Fruit fly (Drosophila melanogaster) whole organism, embryonic: ENCODE data around the gene CG46304.
A peak's percentile ranks its signal among the peaks of the same experiment; 100 is the strongest.

Experiments
- ATbp ChIP-seq: fragments of 200-800 bp; sonication (Bioruptor generic); optimal IDR thresholded peaks from 2 replicates; lab custom pipeline; 2017; ENCODE audit warnings: missing biosample characterization, mild to moderate bottlenecking, missing genetic modification characterization, missing genetic modification reagents
- B-H1 ChIP-seq: fragments of 200-800 bp; sonication (Bioruptor generic); IDR thresholded peaks from 3 replicates; pipeline ENCODE4 v1.3.6; 2022; ENCODE audit warnings: missing biosample characterization, missing genetic modification characterization
- B-H2 ChIP-seq: fragments of 200-800 bp; sonication (Bioruptor generic); optimal IDR thresholded peaks from 2 replicates; lab custom pipeline; 2018; ENCODE audit warnings: missing biosample characterization, mild to moderate bottlenecking, missing genetic modification characterization
- CG10147 ChIP-seq: fragments of 200-800 bp; sonication (Bioruptor generic); optimal IDR thresholded peaks from 2 replicates; lab custom pipeline; 2019; ENCODE audit warnings: missing biosample characterization, mild to moderate bottlenecking, missing genetic modification characterization, moderate library complexity
- CG10959 ChIP-seq: fragments of 200-800 bp; sonication (Bioruptor generic); IDR thresholded peaks from 2 replicates; pipeline ENCODE4 v1.3.6; 2022; ENCODE audit warnings: missing biosample characterization, missing genetic modification characterization
- CG12071 ChIP-seq: fragments of 200-800 bp; sonication (Bioruptor generic); optimal IDR thresholded peaks from 3 replicates; lab custom pipeline; 2018; ENCODE audit warnings: missing biosample characterization, mild to moderate bottlenecking, missing genetic modification characterization
- CG12769 ChIP-seq: fragments of 200-800 bp; sonication (Bioruptor generic); optimal IDR thresholded peaks from 2 replicates; lab custom pipeline; 2019; ENCODE audit warnings: missing biosample characterization, mild to moderate bottlenecking, missing genetic modification characterization, moderate library complexity
- CG14014 ChIP-seq: fragments of 200-800 bp; sonication (Bioruptor generic); IDR thresholded peaks from 2 replicates; pipeline ENCODE4 v1.3.6; 2022; ENCODE audit warnings: missing biosample characterization, missing genetic modification characterization
- CG1603 ChIP-seq: fragments of 200-800 bp; sonication (Bioruptor generic); optimal IDR thresholded peaks from 2 replicates; lab custom pipeline; 2019; ENCODE audit warnings: missing biosample characterization, mild to moderate bottlenecking, missing genetic modification characterization, moderate library complexity
- CG17361 ChIP-seq: fragments of 200-800 bp; sonication (Bioruptor generic); IDR thresholded peaks from 3 replicates; pipeline ENCODE4 v1.3.6; 2022; ENCODE audit warnings: missing biosample characterization, missing genetic modification characterization
- CG1832 ChIP-seq: fragments of 200-800 bp; sonication (Bioruptor generic); optimal IDR thresholded peaks from 2 replicates; lab custom pipeline; 2017; ENCODE audit warnings: missing biosample characterization, mild to moderate bottlenecking, missing genetic modification characterization, inconsistent platforms
- CG2202 ChIP-seq: fragments of 200-800 bp; sonication (Bioruptor generic); optimal IDR thresholded peaks from 2 replicates; lab custom pipeline; 2018; ENCODE audit warnings: missing biosample characterization, mild to moderate bottlenecking, missing genetic modification characterization
- CG32767 ChIP-seq: fragments of 200-800 bp; sonication (Bioruptor generic); IDR thresholded peaks from 2 replicates; pipeline ENCODE4 v1.3.6; 2022; ENCODE audit warnings: missing biosample characterization, missing genetic modification characterization
- CG3281 ChIP-seq: fragments of 200-800 bp; sonication (Bioruptor generic); optimal IDR thresholded peaks from 3 replicates; lab custom pipeline; 2017; ENCODE audit warnings: missing biosample characterization, mild to moderate bottlenecking, missing genetic modification characterization
- CG5245 ChIP-seq: fragments of 200-800 bp; sonication (Bioruptor generic); optimal IDR thresholded peaks from 3 replicates; lab custom pipeline; 2016; ENCODE audit warnings: missing biosample characterization, missing genetic modification characterization
- CG8388 ChIP-seq: fragments of 200-800 bp; sonication (Bioruptor generic); optimal IDR thresholded peaks from 2 replicates; lab custom pipeline; 2019; ENCODE audit warnings: missing biosample characterization, mild to moderate bottlenecking, missing genetic modification characterization, moderate library complexity
- Dbx ChIP-seq: fragments of 200-800 bp; sonication (Bioruptor generic); IDR thresholded peaks from 3 replicates; pipeline ENCODE4 v1.3.6; 2022; ENCODE audit warnings: missing biosample characterization, missing genetic modification characterization
- Deaf1 ChIP-seq: fragments of 200-800 bp; optimal IDR thresholded peaks from 3 replicates; lab custom pipeline; 2019; ENCODE audit warnings: missing biosample characterization, mild to moderate bottlenecking, missing genetic modification characterization, moderate library complexity
- Dek ChIP-seq: fragments of 200-800 bp; sonication (Bioruptor generic); optimal IDR thresholded peaks from 3 replicates; lab custom pipeline; 2019; ENCODE audit warnings: missing biosample characterization, mild to moderate bottlenecking, missing genetic modification characterization, moderate library complexity
- Ets65A ChIP-seq: fragments of 200-800 bp; sonication (Bioruptor generic); peaks from one replicate; lab custom pipeline; 2016; ENCODE audit warnings: missing biosample characterization, missing genetic modification characterization
- Ets97D ChIP-seq: fragments of 200-800 bp; sonication (Bioruptor generic); optimal IDR thresholded peaks from 3 replicates; lab custom pipeline; 2016; ENCODE audit warnings: missing biosample characterization, missing genetic modification characterization
- GATAe ChIP-seq: fragments of 200-800 bp; sonication (Bioruptor generic); conservative IDR thresholded peaks from 2 replicates; pipeline ENCODE4 v1.3.6; 2022; ENCODE audit warnings: missing biosample characterization, missing genetic modification characterization
- H2.0 ChIP-seq: fragments of 200-800 bp; sonication (Bioruptor generic); IDR thresholded peaks from 2 replicates; pipeline ENCODE4 v1.3.6; 2022; ENCODE audit warnings: missing biosample characterization, missing genetic modification characterization
- Med ChIP-seq: fragments of 200-800 bp; sonication (Bioruptor generic); peaks from one replicate; lab custom pipeline; 2016; ENCODE audit warnings: missing biosample characterization, missing genetic modification characterization, mild to moderate bottlenecking, inconsistent platforms, moderate library complexity
- Usf ChIP-seq: fragments of 200-800 bp; sonication (Bioruptor generic); optimal IDR thresholded peaks from 2 replicates; lab custom pipeline; 2017; ENCODE audit warnings: missing genotype, missing biosample characterization, missing genetic modification characterization
- YL-1 ChIP-seq: fragments of 200-800 bp; sonication (Bioruptor generic); optimal IDR thresholded peaks from 3 replicates; lab custom pipeline; 2017; ENCODE audit warnings: missing biosample characterization, mild to moderate bottlenecking, missing genetic modification characterization
- bbx ChIP-seq: fragments of 200-800 bp; sonication (Bioruptor generic); IDR thresholded peaks from 2 replicates; pipeline ENCODE4 v1.3.6; 2022; ENCODE audit warnings: missing biosample characterization, missing genetic modification characterization; ENCODE audit not compliant: partially characterized antibody
- bsh ChIP-seq, 2 experiments: fragments of 200-800 bp; sonication (Bioruptor generic); optimal IDR thresholded peaks; 2 replicates each; lab custom pipeline; 2017 to 2018; ENCODE audit warnings: mild to moderate bottlenecking in 2 of 2, missing biosample characterization in 2 of 2, missing genetic modification characterization in 2 of 2, moderate library complexity in 1 of 2
- chinmo ChIP-seq: fragments of 200-800 bp; sonication (Bioruptor generic); IDR thresholded peaks from 4 replicates; pipeline ENCODE4 v1.3.6; 2022; ENCODE audit warnings: missing biosample characterization, missing genetic modification characterization; ENCODE audit not compliant: partially characterized antibody
- crol ChIP-seq: fragments of 200-800 bp; sonication (Bioruptor generic); IDR thresholded peaks from 2 replicates; pipeline ENCODE4 v1.3.6; 2022; ENCODE audit warnings: missing biosample characterization, missing genetic modification characterization
- eyg ChIP-seq: fragments of 200-800 bp; sonication (Bioruptor generic); optimal IDR thresholded peaks from 3 replicates; lab custom pipeline; 2016; ENCODE audit warnings: missing biosample characterization, missing genetic modification characterization
- gem ChIP-seq: fragments of 200-800 bp; sonication (Bioruptor generic); optimal IDR thresholded peaks from 2 replicates; lab custom pipeline; 2019; ENCODE audit warnings: missing biosample characterization, mild to moderate bottlenecking, missing genetic modification characterization, moderate library complexity
- gt ChIP-seq: fragments of 200-800 bp; sonication (Bioruptor generic); IDR thresholded peaks from 2 replicates; pipeline ENCODE4 v1.3.6; 2022; ENCODE audit warnings: missing biosample characterization, missing genetic modification characterization
- kah ChIP-seq: fragments of 200-800 bp; sonication (Bioruptor generic); optimal IDR thresholded peaks from 2 replicates; lab custom pipeline; 2018; ENCODE audit warnings: missing biosample characterization, mild to moderate bottlenecking, missing genetic modification characterization
- kni ChIP-seq: fragments of 200-800 bp; sonication (Bioruptor generic); optimal IDR thresholded peaks from 3 replicates; lab custom pipeline; 2017; ENCODE audit warnings: mild to moderate bottlenecking, missing biosample characterization, missing genetic modification reagents, missing genetic modification characterization
- lov ChIP-seq, 2 experiments: fragments of 200-800 bp in 1 of 2; fragments of >200 bp in 1 of 2; sonication (Bioruptor generic) in 1 of 2; IDR thresholded peaks in 1 of 2; optimal IDR thresholded peaks in 1 of 2; 2 replicates in 1 of 2; 3 replicates in 1 of 2; pipeline versions ENCODE4 v1.3.6 to Lab custom; 2017 to 2022; ENCODE audit warnings: missing biosample characterization in 1 of 2, missing genetic modification characterization in 1 of 2
- nau ChIP-seq: fragments of 200-800 bp; sonication (Bioruptor generic); optimal IDR thresholded peaks from 3 replicates; lab custom pipeline; 2017; ENCODE audit warnings: missing biosample characterization, mild to moderate bottlenecking, missing genetic modification characterization, missing genetic modification reagents
- nerfin-1 ChIP-seq: fragments of 200-800 bp; sonication (Bioruptor generic); optimal IDR thresholded peaks from 3 replicates; lab custom pipeline; 2019; ENCODE audit warnings: missing biosample characterization, mild to moderate bottlenecking, missing genetic modification characterization, moderate library complexity
- nom ChIP-seq: fragments of 200-800 bp; sonication (Bioruptor generic); optimal IDR thresholded peaks from 2 replicates; lab custom pipeline; 2017; ENCODE audit warnings: missing biosample characterization, missing genetic modification characterization, mild to moderate bottlenecking, moderate library complexity, missing genetic modification reagents
- onecut ChIP-seq: fragments of 200-800 bp; sonication (Bioruptor generic); IDR thresholded peaks from 2 replicates; pipeline ENCODE4 v1.3.6; 2022; ENCODE audit warnings: missing biosample characterization, missing genetic modification characterization
- p53 ChIP-seq: fragments of 200-800 bp; sonication (Bioruptor generic); optimal IDR thresholded peaks from 2 replicates; lab custom pipeline; 2016; ENCODE audit warnings: missing biosample characterization, missing genetic modification characterization
- pros ChIP-seq: fragments of 200-800 bp; sonication (Bioruptor generic); optimal IDR thresholded peaks from 3 replicates; lab custom pipeline; 2019; ENCODE audit warnings: missing biosample characterization, mild to moderate bottlenecking, missing genetic modification characterization, moderate library complexity
- psq ChIP-seq: fragments of 200-800 bp; sonication (Bioruptor generic); optimal IDR thresholded peaks from 2 replicates; lab custom pipeline; 2017; ENCODE audit warnings: missing biosample characterization, missing genetic modification characterization
- run ChIP-seq: fragments of 200-800 bp; sonication (Bioruptor generic); optimal IDR thresholded peaks from 3 replicates; lab custom pipeline; 2018; ENCODE audit warnings: missing biosample characterization, mild to moderate bottlenecking, missing genetic modification characterization
- sens ChIP-seq: fragments of 200-800 bp; sonication (Bioruptor generic); peaks from one replicate; lab custom pipeline; 2016; ENCODE audit warnings: missing biosample characterization, missing genetic modification characterization
- sob ChIP-seq: fragments of 200-800 bp; sonication (Bioruptor generic); IDR thresholded peaks from 2 replicates; pipeline ENCODE4 v1.3.6; 2022; ENCODE audit warnings: missing biosample characterization, missing genetic modification characterization
- sqz ChIP-seq: fragments of 200-800 bp; sonication (Bioruptor generic); optimal IDR thresholded peaks from 3 replicates; lab custom pipeline; 2018; ENCODE audit warnings: missing biosample characterization, mild to moderate bottlenecking, missing genetic modification characterization
- stc ChIP-seq: fragments of 200-800 bp; sonication (Bioruptor generic); IDR thresholded peaks from 2 replicates; pipeline ENCODE4 v1.3.6; 2022; ENCODE audit warnings: missing biosample characterization, missing genetic modification characterization
- zfh1 ChIP-seq: fragments of 200-800 bp; sonication (Bioruptor generic); IDR thresholded peaks from 3 replicates; pipeline ENCODE4 v1.3.6; 2022; ENCODE audit warnings: missing biosample characterization, missing genetic modification characterization

CG46304 gene

DNA sequence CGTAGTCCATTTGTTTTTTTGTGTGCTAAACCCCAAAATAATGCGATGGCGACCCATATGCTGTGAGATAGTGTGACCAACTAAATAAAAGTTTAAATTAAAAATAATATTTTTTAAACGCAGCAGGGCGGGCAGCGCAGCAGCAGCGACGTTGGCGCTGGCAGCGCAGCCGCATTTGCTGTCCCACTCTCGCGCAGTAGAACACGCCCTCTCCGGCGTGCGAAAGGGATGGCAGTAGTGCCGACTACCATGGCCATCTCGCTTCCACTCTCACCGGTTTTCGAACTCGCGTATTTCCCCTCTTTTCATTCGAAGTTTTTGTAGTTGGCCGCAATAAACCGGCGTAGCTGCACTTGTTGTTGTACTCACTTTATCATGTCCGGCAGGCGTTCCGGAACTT is 10.0 kb upstream of the CG46304 start (continued):
- TF ChIP-seq gt (GFP tag; lab: Robert Waterston, UW), result no peak
- TF ChIP-seq zfh1 (GFP tag; lab: Robert Waterston, UW), result 0 out of 3 replicates have a peak, but pooled peaks have one; percentile 27
- peak; percentile 99 for TF ChIP-seq CG1832 (GFP tag; lab: Kevin White, UChicago)
- TF ChIP-seq sqz (GFP tag; lab: Kevin White, UChicago), result no peak
- no peak for TF ChIP-seq p53 (GFP tag; lab: Kevin White, UChicago)
- TF ChIP-seq nerfin-1 (tag; lab: Kevin White, UChicago), result peak; percentile 15
- no peak for TF ChIP-seq CG1603 (tag; lab: Kevin White, UChicago)
- no peak for TF ChIP-seq CG8388 (GFP tag; lab: Kevin White, UChicago)
- peak; percentile 73 for TF ChIP-seq crol (GFP tag; lab: Robert Waterston, UW)
- TF ChIP-seq lov (optimal IDR thresholded peaks at IDR 0.05; lab: Kevin White, UChicago), result no peak
- TF ChIP-seq lov (GFP tag; IDR thresholded peaks at IDR 0.05; lab: Robert Waterston, UW), result 0 out of 3 replicates have a peak, but pooled peaks have one; percentile 29
- peak; percentile 54 for TF ChIP-seq sens
- no peak for TF ChIP-seq H2.0
- 0 out of 2 replicates have a peak, but pooled peaks have one; percentile 30 for TF ChIP-seq sob (GFP tag; lab: Robert Waterston, UW)
- no peak for TF ChIP-seq onecut (GFP tag; lab: Robert Waterston, UW)
- peak; percentile 29; the same call in 1 of the 2 replicates for TF ChIP-seq stc (GFP tag; lab: Robert Waterston, UW)
- peak; percentile 34; the same call in 1 of the 2 replicates for TF ChIP-seq bbx (GFP tag; lab: Robert Waterston, UW)
- peak; percentile 4 for TF ChIP-seq kni (GFP tag; lab: Kevin White, UChicago)
- no peak for TF ChIP-seq eyg (GFP tag; lab: Kevin White, UChicago)
- TF ChIP-seq run (tag; lab: Kevin White, UChicago), result no peak
- TF ChIP-seq Ets97D (GFP tag; lab: Kevin White, UChicago), result peak; percentile 1

DNA sequence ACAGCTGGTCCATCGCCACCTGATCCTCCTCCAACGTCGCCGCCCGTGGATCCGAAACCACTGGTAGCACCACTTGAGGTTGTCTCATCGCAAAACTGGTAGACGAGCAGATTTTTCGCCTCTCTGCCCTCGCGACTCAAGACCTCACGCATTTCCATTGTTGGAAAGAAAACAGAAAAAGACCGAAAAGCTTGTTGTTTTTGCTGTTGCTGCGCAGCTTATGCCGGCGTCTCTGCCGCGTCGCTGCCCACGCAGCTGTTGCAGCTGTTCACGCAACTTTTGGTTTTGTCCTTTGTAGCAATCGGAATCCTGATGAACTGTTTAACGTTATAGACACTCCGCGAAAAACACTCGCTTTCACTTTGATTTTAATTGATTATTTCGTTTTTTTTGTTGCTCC is 2.8 kb upstream of the CG46304 start:
- TF ChIP-seq CG2202 (tag; lab: Kevin White, UChicago) (no peak), bsh (GFP tag; optimal IDR thresholded peaks at IDR 0.05; lab: Kevin White, UChicago) (peak in 1 of 2 experiments; percentile 38), pros (GFP tag; lab: Kevin White, UChicago) (no peak), nom (GFP tag; lab: Kevin White, UChicago) (peak; percentile 82), CG10147 (GFP tag; lab: Kevin White, UChicago) (no peak), Med (GFP tag; lab: Kevin White, UChicago) (peak; percentile 38), YL-1 (GFP tag; lab: Kevin White, UChicago) (no peak), Ets65A (GFP tag; lab: Kevin White, UChicago) (no peak), CG17361 (GFP tag; lab: Robert Waterston, UW) (no peak), chinmo (GFP tag; lab: Robert Waterston, UW) (no peak), gem (tag; lab: Kevin White, UChicago) (no peak), CG12769 (tag; lab: Kevin White, UChicago) (no peak), ATbp (no peak), nau (GFP tag; lab: Kevin White, UChicago) (peak; percentile 11), B-H1 (GFP tag; lab: Robert Waterston, UW) (no peak), CG3281 (no peak), CG14014 (no peak)
- TF ChIP-seq, all 482 proteins: peak for 4

DNA sequence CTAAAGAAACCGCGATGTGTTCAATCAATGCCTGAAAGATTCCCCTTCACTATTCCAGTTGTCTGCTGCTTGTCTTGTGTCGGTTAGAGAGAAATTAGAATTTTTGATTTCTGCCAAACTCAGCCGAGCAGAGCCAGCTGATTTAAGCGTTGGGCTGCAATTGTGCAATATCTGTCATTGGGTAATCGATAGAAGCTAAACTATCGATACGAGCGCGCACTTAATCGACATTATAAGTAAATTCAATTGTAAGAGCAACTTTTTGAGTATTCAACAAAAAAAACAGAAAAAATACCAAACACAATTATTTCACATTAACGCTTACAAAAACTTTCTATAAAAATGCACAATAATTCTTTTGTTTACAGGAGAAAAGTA is 2.3 kb upstream of the CG46304 start, which contains the start of gene ssp3:
TSS of gene ssp3 (minus strand) at position 164 of the 378 bp plus-strand sequence.
- no peak for TF ChIP-seq B-H2 (GFP tag; lab: Kevin White, UChicago)
- TF ChIP-seq CG32767 (GFP tag; lab: Robert Waterston, UW), result no peak
- no peak for TF ChIP-seq Dbx (GFP tag; lab: Robert Waterston, UW)
- TF ChIP-seq Usf (GFP tag; lab: Kevin White, UChicago), result no peak
- no peak for TF ChIP-seq kah (GFP tag; lab: Kevin White, UChicago)
- TF ChIP-seq CG12071 (GFP tag; lab: Kevin White, UChicago), result no peak
- no peak for TF ChIP-seq GATAe (GFP tag; lab: Robert Waterston, UW)
- TF ChIP-seq CG5245 (GFP tag; lab: Kevin White, UChicago), result no peak
- TF ChIP-seq CG10959, result no peak
- no peak for TF ChIP-seq Deaf1 (tag; lab: Kevin White, UChicago)
- TF ChIP-seq psq (GFP tag; lab: Kevin White, UChicago), result no peak
- no peak for TF ChIP-seq Dek (tag; lab: Kevin White, UChicago)
